Fruit fly (Drosophila melanogaster): ENCODE data around the gene emb.

The emb gene

DNA sequence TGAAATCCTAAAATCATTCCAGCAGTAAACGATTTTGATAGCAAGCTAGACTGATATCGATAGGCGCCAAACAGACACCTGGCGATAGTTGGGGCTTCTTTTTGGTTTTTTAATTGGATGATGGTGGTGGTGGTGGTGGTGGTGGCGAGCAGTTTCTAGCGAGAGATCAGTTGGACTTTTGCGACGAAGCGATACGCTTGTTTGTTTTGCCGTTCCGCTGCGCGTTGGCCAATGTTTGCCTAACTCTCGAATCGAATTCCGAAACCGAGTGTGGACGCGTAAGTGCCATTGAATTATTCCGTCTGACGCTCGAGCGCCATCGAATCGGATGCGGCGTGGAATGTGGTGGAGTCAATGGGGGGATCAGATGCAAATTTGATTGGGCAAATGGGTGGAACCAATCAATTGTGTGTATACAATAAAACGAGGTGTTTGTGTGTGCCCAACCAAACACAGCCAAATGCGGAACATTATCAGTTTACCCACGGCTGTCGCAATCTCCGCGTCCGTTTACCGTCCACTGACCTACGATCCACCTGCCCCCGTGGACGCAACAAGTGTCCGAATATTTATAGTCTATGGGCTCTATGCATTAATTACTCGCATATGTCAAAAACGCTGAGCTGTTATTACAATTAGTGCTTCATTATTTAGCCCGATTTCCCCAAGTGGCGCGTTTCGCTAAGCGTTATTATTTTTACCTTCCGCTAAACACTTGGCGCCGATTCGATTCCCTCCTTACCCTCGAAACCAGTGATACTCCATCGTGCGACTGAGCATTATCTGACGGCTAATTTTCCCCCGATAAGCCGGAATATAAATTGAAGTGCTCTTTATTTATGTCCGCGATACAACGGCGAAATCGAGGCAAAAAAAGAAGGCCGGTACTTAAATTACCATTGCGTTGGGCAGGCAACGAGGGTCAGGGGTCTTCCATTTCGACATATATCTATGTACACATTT, 32.7 kb upstream of the emb start, which contains the start of gene CG17292 (continued):
- TF ChIP-seq sima (GFP tag; optimal IDR thresholded peaks at IDR 0.05), result no peak
- peak; percentile 9 for TF ChIP-seq ewg (GFP tag; optimal IDR thresholded peaks at IDR 0.05)
- no peak for TF ChIP-seq trh (GFP tag; optimal IDR thresholded peaks at IDR 0.05)
- no peak for TF ChIP-seq CG10565 (GFP tag; optimal IDR thresholded peaks at IDR 0.05)
- no peak for TF ChIP-seq CG4730 (GFP tag; IDR thresholded peaks at IDR 0.05)
- TF ChIP-seq CG11093 (GFP tag; IDR thresholded peaks at IDR 0.05), result no peak
- TF ChIP-seq PHDP (tag; optimal IDR thresholded peaks at IDR 0.05), result peak; percentile 54
- TF ChIP-seq CG13775 (GFP tag; optimal IDR thresholded peaks at IDR 0.05), result peak; percentile 49
- TF ChIP-seq peb (GFP tag; IDR thresholded peaks at IDR 0.05), result no peak
- no peak for TF ChIP-seq gt (GFP tag; IDR thresholded peaks at IDR 0.05)
- TF ChIP-seq Drgx (GFP tag; IDR thresholded peaks at IDR 0.05), result peak; percentile 58
- TF ChIP-seq CG6254 (GFP tag; optimal IDR thresholded peaks at IDR 0.05), result peak; percentile 10
- peak; percentile 95 for TF ChIP-seq tna (GFP tag; IDR thresholded peaks at IDR 0.05; ENCODE audit: partially characterized antibody)
- TF ChIP-seq CG2202 (tag; optimal IDR thresholded peaks at IDR 0.05), result no peak
- no peak for TF ChIP-seq tin (GFP tag; optimal IDR thresholded peaks at IDR 0.05)
- no peak for TF ChIP-seq Bteb2 (GFP tag; optimal IDR thresholded peaks at IDR 0.05)
- TF ChIP-seq Rx (GFP tag; IDR thresholded peaks at IDR 0.05), result peak; percentile 35; the same call in 1 of the 2 replicates
- TF ChIP-seq ac (GFP tag; optimal IDR thresholded peaks at IDR 0.05), result no peak
- no peak for TF ChIP-seq CG7839 (tag; optimal IDR thresholded peaks at IDR 0.05)
- no peak for TF ChIP-seq Oli (tag; optimal IDR thresholded peaks at IDR 0.05)
- TF ChIP-seq CG17912 (GFP tag; optimal IDR thresholded peaks at IDR 0.05), result peak; percentile 45
- no peak for TF ChIP-seq klu (GFP tag; IDR thresholded peaks at IDR 0.05)
- no peak for TF ChIP-seq CG10462 (GFP tag; optimal IDR thresholded peaks at IDR 0.05)
- TF ChIP-seq Sox100B (GFP tag; optimal IDR thresholded peaks at IDR 0.05), result peak; percentile 5
- no peak for TF ChIP-seq Dfd (GFP tag; optimal IDR thresholded peaks at IDR 0.05)
- TF ChIP-seq kay (GFP tag; optimal IDR thresholded peaks at IDR 0.05), result no peak
- peak; percentile 54 for TF ChIP-seq CG13296 (GFP tag; optimal IDR thresholded peaks at IDR 0.05)
- peak; percentile 37 for TF ChIP-seq CG10209 (GFP tag; optimal IDR thresholded peaks at IDR 0.05)
- no peak for TF ChIP-seq CG3726 (GFP tag; IDR thresholded peaks at IDR 0.05)
- peak; percentile 73 for TF ChIP-seq CG9932 (GFP tag; IDR thresholded peaks at IDR 0.05)
- peak; percentile 56 for TF ChIP-seq MESR4 (GFP tag; optimal IDR thresholded peaks at IDR 0.05)
- peak; percentile 54; the same call in 1 of the 2 replicates for TF ChIP-seq onecut (GFP tag; IDR thresholded peaks at IDR 0.05)
- TF ChIP-seq CG10979 (tag; optimal IDR thresholded peaks at IDR 0.05), result peak; percentile 8
- no peak for TF ChIP-seq lola (GFP tag; optimal IDR thresholded peaks at IDR 0.05)
- TF ChIP-seq CG1647 (GFP tag; optimal IDR thresholded peaks at IDR 0.05), result peak; percentile 28
- peak; percentile 49 for TF ChIP-seq Dp (GFP tag; optimal IDR thresholded peaks at IDR 0.05)
- peak; percentile 76 for TF ChIP-seq CG18764 (GFP tag; optimal IDR thresholded peaks at IDR 0.05)
- TF ChIP-seq cato (GFP tag; optimal IDR thresholded peaks at IDR 0.05; ENCODE audit: borderline replicate concordance), result no peak
- TF ChIP-seq bigmax (GFP tag; optimal IDR thresholded peaks at IDR 0.05), result no peak
- TF ChIP-seq CG34224 (GFP tag; IDR thresholded peaks at IDR 0.05; ENCODE audit: partially characterized antibody), result peak; percentile 88
- peak; percentile 92 for TF ChIP-seq vvl (GFP tag; IDR thresholded peaks at IDR 0.05)
- TF ChIP-seq CG3407 (GFP tag; optimal IDR thresholded peaks at IDR 0.05), result peak; percentile 51
- peak; percentile 97 for TF ChIP-seq sd (tag; optimal IDR thresholded peaks at IDR 0.05)
- TF ChIP-seq CG6854 (GFP tag; optimal IDR thresholded peaks at IDR 0.05), result no peak
- TF ChIP-seq CG7372 (GFP tag; IDR thresholded peaks at IDR 0.05), result peak; percentile 43; the same call in 1 of the 2 replicates
- peak; percentile 76 for TF ChIP-seq nau (GFP tag; optimal IDR thresholded peaks at IDR 0.05)
- no peak for TF ChIP-seq Doc2 (GFP tag; IDR thresholded peaks at IDR 0.05)
- TF ChIP-seq BEAF-32 (GFP tag; optimal IDR thresholded peaks at IDR 0.05), result peak; percentile 82
